Fruit fly (Drosophila melanogaster): ENCODE measurements around the gene CG15443.

The CG15443 gene

dm6 chr2L:4463323-4463722 is at the start of gene CG15443, which contains the start of gene Paris (continued):
- TF ChIP-seq slou (GFP tag; optimal IDR thresholded peaks at IDR 0.05): no peak
- peak; percentile 63 for TF ChIP-seq CG13894 (tag; optimal IDR thresholded peaks at IDR 0.05)
- peak; percentile 46 for TF ChIP-seq Sry-δ (GFP tag; optimal IDR thresholded peaks at IDR 0.05)
- peak; percentile 86 for TF ChIP-seq Bgb (GFP tag; IDR thresholded peaks at IDR 0.05; ENCODE audit: partially characterized antibody)
- TF ChIP-seq CG8924 (tag; optimal IDR thresholded peaks at IDR 0.05): peak; percentile 16

dm6 chr2L:4477978-4478377 is 14.7 kb upstream of the CG15443 start:
- TF ChIP-seq jing (GFP tag; optimal IDR thresholded peaks at IDR 0.05): no peak
- no peak for TF ChIP-seq Rfx (GFP tag; IDR thresholded peaks at IDR 0.05)
- TF ChIP-seq pb (GFP tag; optimal IDR thresholded peaks at IDR 0.05): no peak
- TF ChIP-seq CG17361 (GFP tag; IDR thresholded peaks at IDR 0.05): no peak
- no peak for TF ChIP-seq Sin3A (optimal IDR thresholded peaks at IDR 0.05)
- TF ChIP-seq Hand (GFP tag; optimal IDR thresholded peaks at IDR 0.05): no peak
- TF ChIP-seq CG10959 (GFP tag; IDR thresholded peaks at IDR 0.05): no peak
- 0 out of 2 replicates have a peak, but pooled peaks have one; percentile 22 for TF ChIP-seq sens-2 (GFP tag; IDR thresholded peaks at IDR 0.05)
- no peak for TF ChIP-seq stwl (tag; optimal IDR thresholded peaks at IDR 0.05)
- TF ChIP-seq H15 (GFP tag; IDR thresholded peaks at IDR 0.05): 0 out of 3 replicates have a peak, but pooled peaks have one; percentile 25
- no peak for TF ChIP-seq CG15073 (GFP tag; optimal IDR thresholded peaks at IDR 0.05)
- no peak for TF ChIP-seq vnd (GFP tag; IDR thresholded peaks at IDR 0.05; ENCODE audit: partially characterized antibody)
- no peak for TF ChIP-seq MBD-R2 (GFP tag; IDR thresholded peaks at IDR 0.05)
- no peak for TF ChIP-seq CG15479 (GFP tag; optimal IDR thresholded peaks at IDR 0.05)
- peak; percentile 74 for TF ChIP-seq CG7271 (tag; optimal IDR thresholded peaks at IDR 0.05)
- no peak for TF ChIP-seq D19A (tag; optimal IDR thresholded peaks at IDR 0.05)
- TF ChIP-seq wek (GFP tag; optimal IDR thresholded peaks at IDR 0.05): no peak
- TF ChIP-seq sd (tag; optimal IDR thresholded peaks at IDR 0.05): no peak
- TF ChIP-seq onecut (GFP tag; IDR thresholded peaks at IDR 0.05): no peak
- no peak for TF ChIP-seq HLH3B (GFP tag; IDR thresholded peaks at IDR 0.05)
- 0 out of 2 replicates have a peak, but pooled peaks have one; percentile 21 for TF ChIP-seq CG17328 (GFP tag; IDR thresholded peaks at IDR 0.05)
- TF ChIP-seq h (optimal IDR thresholded peaks at IDR 0.05): no peak
- TF ChIP-seq br (optimal IDR thresholded peaks at IDR 0.05): no peak
- no peak for TF ChIP-seq hkb (optimal IDR thresholded peaks at IDR 0.05)
- no peak for TF ChIP-seq hkb (GFP tag; IDR thresholded peaks at IDR 0.05)
- TF ChIP-seq Oli (tag; optimal IDR thresholded peaks at IDR 0.05): no peak
- TF ChIP-seq bsh (GFP tag; optimal IDR thresholded peaks at IDR 0.05): no peak
- no peak for TF ChIP-seq CG17912 (GFP tag; optimal IDR thresholded peaks at IDR 0.05)
- TF ChIP-seq CG7372 (GFP tag; IDR thresholded peaks at IDR 0.05): no peak
- no peak for TF ChIP-seq ato (GFP tag; IDR thresholded peaks at IDR 0.05; ENCODE audit: partially characterized antibody)
- no peak for TF ChIP-seq pum (GFP tag; optimal IDR thresholded peaks at IDR 0.05)
- TF ChIP-seq fd102C (GFP tag; optimal IDR thresholded peaks at IDR 0.05): no peak
- TF ChIP-seq Taf1 (GFP tag; IDR thresholded peaks at IDR 0.05): no peak
- TF ChIP-seq Ets97D (GFP tag; optimal IDR thresholded peaks at IDR 0.05): peak; percentile 72
- TF ChIP-seq CG8765 (GFP tag; IDR thresholded peaks at IDR 0.05): no peak
- TF ChIP-seq al (GFP tag; IDR thresholded peaks at IDR 0.05): no peak
- TF ChIP-seq Med (GFP tag): peak; percentile 34
- no peak for TF ChIP-seq CG8290 (GFP tag; optimal IDR thresholded peaks at IDR 0.05)
- TF ChIP-seq CG8290 (tag; optimal IDR thresholded peaks at IDR 0.05): peak in 1 of 2 experiments; percentile 19
- TF ChIP-seq CG13775 (GFP tag; optimal IDR thresholded peaks at IDR 0.05): no peak
- TF ChIP-seq fru (optimal IDR thresholded peaks at IDR 0.05): no peak
- TF ChIP-seq E2f1 (GFP tag; IDR thresholded peaks at IDR 0.05): no peak
- no peak for TF ChIP-seq her (GFP tag; optimal IDR thresholded peaks at IDR 0.05)
- TF ChIP-seq ap (GFP tag; IDR thresholded peaks at IDR 0.05): no peak
- no peak for TF ChIP-seq sna (GFP tag; IDR thresholded peaks at IDR 0.05; ENCODE audit: partially characterized antibody)
- TF ChIP-seq CG10321 (GFP tag; IDR thresholded peaks at IDR 0.05): no peak
- peak; percentile 62; the same call in 2 of the 3 replicates for TF ChIP-seq ci (GFP tag; IDR thresholded peaks at IDR 0.05)

Data from whole organism, embryonic.